Fruit fly (Drosophila melanogaster): ENCODE results near the gene Ulp1.

Ulp1 gene

DNA sequence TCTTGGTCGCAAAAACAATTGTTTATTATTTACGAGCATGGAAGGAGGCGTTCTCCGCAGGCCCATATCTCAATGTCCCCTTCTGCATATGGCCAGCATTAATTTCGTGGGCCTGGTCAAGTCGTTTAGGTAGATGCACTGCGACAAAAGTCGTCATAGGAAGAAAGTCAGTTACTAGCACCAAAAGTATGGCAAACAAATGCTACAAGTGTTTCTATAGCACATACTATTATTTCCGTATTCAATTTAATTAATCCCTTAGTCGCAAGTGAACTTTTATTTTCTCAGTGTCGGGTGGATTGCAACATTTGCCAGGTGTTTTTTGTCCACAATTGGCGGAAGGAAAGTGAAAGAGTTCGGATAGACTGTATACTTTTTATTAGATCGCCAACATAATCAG lies 35.0 kb downstream of the Ulp1 start (continued):
- TF ChIP-seq CG11504 (tag; optimal IDR thresholded peaks at IDR 0.05) (peak; percentile 35), CG7556 (GFP tag; optimal IDR thresholded peaks at IDR 0.05) (peak; percentile 15), slbo (GFP tag; IDR thresholded peaks at IDR 0.05) (peak; percentile 39), ato (GFP tag; IDR thresholded peaks at IDR 0.05; ENCODE audit: partially characterized antibody) (no peak), ind (GFP tag; optimal IDR thresholded peaks at IDR 0.05) (peak; percentile 27), CG6813 (GFP tag; optimal IDR thresholded peaks at IDR 0.05) (no peak), Poxn (GFP tag; IDR thresholded peaks at IDR 0.05) (no peak), CG1529 (GFP tag; optimal IDR thresholded peaks at IDR 0.05) (no peak), grn (GFP tag; optimal IDR thresholded peaks at IDR 0.05) (no peak), bbx (GFP tag; IDR thresholded peaks at IDR 0.05; ENCODE audit: partially characterized antibody) (no peak), CG2889 (GFP tag; IDR thresholded peaks at IDR 0.05) (no peak), H15 (GFP tag; IDR thresholded peaks at IDR 0.05) (no peak), Sox102F (GFP tag; optimal IDR thresholded peaks at IDR 0.05) (peak; percentile 28), nmo (GFP tag; optimal IDR thresholded peaks at IDR 0.05) (no peak), hkb (optimal IDR thresholded peaks at IDR 0.05) (no peak), hkb (GFP tag; IDR thresholded peaks at IDR 0.05) (no peak), CG1792 (GFP tag; optimal IDR thresholded peaks at IDR 0.05) (no peak), Nf-YC (tag; optimal IDR thresholded peaks at IDR 0.05) (no peak), Hand (GFP tag; optimal IDR thresholded peaks at IDR 0.05) (no peak), CG4328 (GFP tag; optimal IDR thresholded peaks at IDR 0.05) (no peak), Blimp-1 (GFP tag; optimal IDR thresholded peaks at IDR 0.05) (peak; percentile 5), wek (GFP tag; optimal IDR thresholded peaks at IDR 0.05) (no peak), Bgb (GFP tag; IDR thresholded peaks at IDR 0.05; ENCODE audit: partially characterized antibody) (no peak), CG2199 (GFP tag; IDR thresholded peaks at IDR 0.05) (no peak), Hr51 (GFP tag; optimal IDR thresholded peaks at IDR 0.05) (peak in 1 of 2 experiments; percentile 46), chif (GFP tag; optimal IDR thresholded peaks at IDR 0.05) (peak; percentile 17 to 57), Gsc (GFP tag; IDR thresholded peaks at IDR 0.05) (no peak), CG14441 (GFP tag; IDR thresholded peaks at IDR 0.05) (peak; percentile 19; the same call in 1 of the 2 replicates), zf30C (GFP tag; optimal IDR thresholded peaks at IDR 0.05) (no peak), prd (optimal IDR thresholded peaks at IDR 0.05) (no peak), prd (GFP tag; IDR thresholded peaks at IDR 0.05) (peak; percentile 52; the same call in 1 of the 3 replicates), Trl (optimal IDR thresholded peaks at IDR 0.05) (no peak), Trl (GFP tag; optimal IDR thresholded peaks at IDR 0.05) (no peak), Mad (GFP tag; optimal IDR thresholded peaks at IDR 0.05) (no peak), bsh (GFP tag; optimal IDR thresholded peaks at IDR 0.05) (peak; percentile 10 to 16), eve (GFP tag; optimal IDR thresholded peaks at IDR 0.05) (no peak), maf-S (GFP tag; optimal IDR thresholded peaks at IDR 0.05) (peak; percentile 6), Dad (GFP tag; optimal IDR thresholded peaks at IDR 0.05) (no peak), lab (GFP tag; optimal IDR thresholded peaks at IDR 0.05) (peak; percentile 11), sqz (GFP tag; optimal IDR thresholded peaks at IDR 0.05) (no peak), Ets65A (GFP tag) (peak; percentile 30), ab (GFP tag; optimal IDR thresholded peaks at IDR 0.05) (no peak), Taf1 (GFP tag; IDR thresholded peaks at IDR 0.05) (no peak), sisA (GFP tag; IDR thresholded peaks at IDR 0.05) (0 out of 2 replicates have a peak, but pooled peaks have one; percentile 33), Adf1 (GFP tag; IDR thresholded peaks at IDR 0.05) (0 out of 2 replicates have a peak, but pooled peaks have one; percentile 8), Ptx1 (GFP tag; IDR thresholded peaks at IDR 0.05) (peak; percentile 39; the same call in 1 of the 2 replicates), CG10431 (GFP tag; optimal IDR thresholded peaks at IDR 0.05) (no peak), CG2678 (tag; optimal IDR thresholded peaks at IDR 0.05) (no peak), gem (tag; optimal IDR thresholded peaks at IDR 0.05) (peak; percentile 41), CG14965 (GFP tag; optimal IDR thresholded peaks at IDR 0.05; ENCODE audit: borderline replicate concordance) (no peak), ci (GFP tag; IDR thresholded peaks at IDR 0.05) (0 out of 3 replicates have a peak, but pooled peaks have one; percentile 14), CG13296 (GFP tag; optimal IDR thresholded peaks at IDR 0.05) (no peak)

Data from whole organism, embryonic.